Fruit fly (Drosophila melanogaster) whole organism, prepupa: Measurements from ENCODE around the gene dmrt93B.

Source experiments
- Blimp-1 ChIP-seq: fragments of 200-800 bp; sonication (Bioruptor generic); optimal IDR thresholded peaks from 3 replicates; lab custom pipeline; 2017; ENCODE audit warnings: missing biosample characterization, missing genetic modification characterization, mild to moderate bottlenecking, moderate library complexity, missing genetic modification reagents
- CG10631 ChIP-seq: fragments of 200-800 bp; sonication (Bioruptor generic); optimal IDR thresholded peaks from 2 replicates; lab custom pipeline; 2016; ENCODE audit warnings: missing biosample characterization, missing genetic modification characterization
- CG10669 ChIP-seq: fragments of 200-800 bp; sonication (Bioruptor generic); optimal IDR thresholded peaks from 3 replicates; lab custom pipeline; 2018; ENCODE audit warnings: missing biosample characterization, mild to moderate bottlenecking, missing genetic modification characterization, moderate library complexity
- CG11762 ChIP-seq: fragments of 200-800 bp; sonication (Bioruptor generic); optimal IDR thresholded peaks from 3 replicates; lab custom pipeline; 2016; ENCODE audit warnings: missing biosample characterization, missing genetic modification characterization; ENCODE audit not compliant: insufficient read depth
- CG15336 ChIP-seq: fragments of 200-800 bp; sonication (Bioruptor generic); IDR thresholded peaks from 2 replicates; pipeline ENCODE4 v1.3.6; 2022; ENCODE audit warnings: missing biosample characterization, missing genetic modification characterization
- CG16779 ChIP-seq: fragments of 200-800 bp; sonication (Bioruptor generic); optimal IDR thresholded peaks from 3 replicates; lab custom pipeline; 2017; ENCODE audit warnings: missing biosample characterization, mild to moderate bottlenecking, missing genetic modification characterization
- CG3032 ChIP-seq: fragments of 200-800 bp; optimal IDR thresholded peaks from 2 replicates; lab custom pipeline; 2019; ENCODE audit warnings: missing biosample characterization, mild to moderate bottlenecking, missing genetic modification characterization, moderate library complexity
- CG31627 ChIP-seq: fragments of 200-800 bp; sonication (Bioruptor generic); optimal IDR thresholded peaks from 3 replicates; lab custom pipeline; 2016; ENCODE audit warnings: missing biosample characterization, missing genetic modification characterization
- CG32006 ChIP-seq: fragments of 200-800 bp; sonication (Bioruptor generic); optimal IDR thresholded peaks from 3 replicates; lab custom pipeline; 2017; ENCODE audit warnings: missing biosample characterization, mild to moderate bottlenecking, missing genetic modification characterization
- CG34406 ChIP-seq: fragments of 200-800 bp; sonication (Bioruptor generic); optimal IDR thresholded peaks from 3 replicates; lab custom pipeline; 2016; ENCODE audit warnings: missing biosample characterization, missing genetic modification characterization
- CG3919 ChIP-seq: fragments of 200-800 bp; sonication (Bioruptor generic); optimal IDR thresholded peaks from 3 replicates; lab custom pipeline; 2016; ENCODE audit warnings: missing biosample characterization, missing genetic modification characterization
- CG6163 ChIP-seq: fragments of 200-800 bp; sonication (Bioruptor generic); IDR thresholded peaks from 3 replicates; pipeline ENCODE4 v1.3.6; 2022; ENCODE audit warnings: missing biosample characterization, missing genetic modification characterization
- CG6792 ChIP-seq: fragments of 200-800 bp; sonication (Bioruptor generic); optimal IDR thresholded peaks from 3 replicates; lab custom pipeline; 2016; ENCODE audit warnings: missing biosample characterization, missing genetic modification characterization
- CG7368 ChIP-seq: fragments of 200-800 bp; sonication (Bioruptor generic); optimal IDR thresholded peaks from 3 replicates; lab custom pipeline; 2016; ENCODE audit warnings: missing biosample characterization, missing genetic modification characterization
- CG8119 ChIP-seq: fragments of 200-800 bp; sonication (Bioruptor generic); IDR thresholded peaks from 3 replicates; pipeline ENCODE4 v1.3.6; 2022; ENCODE audit warnings: missing biosample characterization, missing genetic modification characterization
- CG8632 ChIP-seq: fragments of 200-800 bp; sonication (Bioruptor generic); optimal IDR thresholded peaks from 3 replicates; lab custom pipeline; 2016; ENCODE audit warnings: missing biosample characterization, missing genetic modification characterization
- Eip75B ChIP-seq: fragments of 200-800 bp; sonication (Bioruptor generic); optimal IDR thresholded peaks from 3 replicates; lab custom pipeline; 2016; ENCODE audit warnings: missing biosample characterization, missing genetic modification characterization
- Eip78C ChIP-seq: fragments of 200-800 bp; sonication (Bioruptor generic); peaks from one replicate; lab custom pipeline; 2016; ENCODE audit warnings: missing biosample characterization, missing genetic modification characterization
- Eip93F ChIP-seq: fragments of 200-800 bp; sonication (Bioruptor generic); optimal IDR thresholded peaks from 2 replicates; lab custom pipeline; 2016; ENCODE audit warnings: missing biosample characterization, mild to moderate bottlenecking, missing genetic modification characterization
- Ets21C ChIP-seq: fragments of 200-800 bp; sonication (Bioruptor generic); optimal IDR thresholded peaks from 3 replicates; lab custom pipeline; 2016; ENCODE audit warnings: missing biosample characterization, missing genetic modification characterization
- Hr38 ChIP-seq: sonication (Bioruptor generic); optimal IDR thresholded peaks from 2 replicates; lab custom pipeline; 2016; ENCODE audit warnings: missing biosample characterization, missing genetic modification characterization
- Hr4 ChIP-seq: fragments of 200-800 bp; sonication (Bioruptor generic); optimal IDR thresholded peaks from 3 replicates; lab custom pipeline; 2016; ENCODE audit warnings: missing biosample characterization, missing genetic modification characterization
- Lpt ChIP-seq: fragments of 200-800 bp; sonication (Bioruptor generic); optimal IDR thresholded peaks from 3 replicates; lab custom pipeline; 2016; ENCODE audit warnings: missing biosample characterization, missing genetic modification characterization
- Sox102F ChIP-seq: fragments of 200-800 bp; sonication (Bioruptor generic); optimal IDR thresholded peaks from 2 replicates; lab custom pipeline; 2016; ENCODE audit warnings: missing biosample characterization, mild to moderate bottlenecking, missing genetic modification characterization
- Sox14 ChIP-seq: fragments of 200-800 bp; sonication (Bioruptor generic); optimal IDR thresholded peaks from 3 replicates; lab custom pipeline; 2016; ENCODE audit warnings: missing biosample characterization, missing genetic modification characterization
- Sox15 ChIP-seq: fragments of 200-800 bp; sonication (Bioruptor generic); optimal IDR thresholded peaks from 3 replicates; lab custom pipeline; 2016; ENCODE audit warnings: missing biosample characterization, missing genetic modification characterization
- achi ChIP-seq: fragments of 200-800 bp; sonication (Bioruptor generic); optimal IDR thresholded peaks from 3 replicates; lab custom pipeline; 2016; ENCODE audit warnings: missing biosample characterization, missing genetic modification characterization
- acj6 ChIP-seq: fragments of 200-800 bp; sonication (Bioruptor generic); optimal IDR thresholded peaks from 3 replicates; lab custom pipeline; 2016; ENCODE audit warnings: missing biosample characterization, missing genetic modification characterization
- cyc ChIP-seq: fragments of 200-800 bp; sonication (Bioruptor generic); optimal IDR thresholded peaks from 3 replicates; lab custom pipeline; 2016; ENCODE audit warnings: missing biosample characterization, missing genetic modification characterization
- dac ChIP-seq: fragments of 200-800 bp; sonication (Bioruptor generic); optimal IDR thresholded peaks from 2 replicates; lab custom pipeline; 2017; ENCODE audit warnings: missing biosample characterization, mild to moderate bottlenecking, missing genetic modification characterization
- dsx ChIP-seq: fragments of 200-800 bp; optimal IDR thresholded peaks from 3 replicates; lab custom pipeline; 2019; ENCODE audit warnings: missing biosample characterization, mild to moderate bottlenecking, missing genetic modification characterization, moderate library complexity; ENCODE audit not compliant: poor library complexity, severe bottlenecking
- eg ChIP-seq: fragments of 200-800 bp; sonication (Bioruptor generic); IDR thresholded peaks from 3 replicates; pipeline ENCODE4 v1.3.6; 2022; ENCODE audit warnings: missing biosample characterization, missing genetic modification characterization
- esn ChIP-seq: fragments of 200-800 bp; sonication (Bioruptor generic); optimal IDR thresholded peaks from 2 replicates; lab custom pipeline; 2016; ENCODE audit warnings: missing biosample characterization, mild to moderate bottlenecking, missing genetic modification characterization, moderate library complexity
- fd59A ChIP-seq: fragments of 200-800 bp; sonication (Bioruptor generic); optimal IDR thresholded peaks from 2 replicates; lab custom pipeline; 2017; ENCODE audit warnings: missing biosample characterization, mild to moderate bottlenecking, missing genetic modification characterization, missing genetic modification reagents
- lz ChIP-seq: fragments of 200-800 bp; sonication (Bioruptor generic); optimal IDR thresholded peaks from 3 replicates; lab custom pipeline; 2016; ENCODE audit warnings: missing biosample characterization, missing genetic modification characterization
- net ChIP-seq: fragments of 200-800 bp; sonication (Bioruptor generic); optimal IDR thresholded peaks from 3 replicates; lab custom pipeline; 2016; ENCODE audit warnings: missing biosample characterization, missing genetic modification characterization
- pdm3 ChIP-seq: fragments of 200-800 bp; sonication (Bioruptor generic); optimal IDR thresholded peaks from 3 replicates; lab custom pipeline; 2016; ENCODE audit warnings: missing biosample characterization, missing genetic modification characterization
- salr ChIP-seq, 2 experiments: fragments of 200-800 bp; sonication (Bioruptor generic); optimal IDR thresholded peaks; 3 replicates each; lab custom pipeline; 2016 to 2018; ENCODE audit warnings: missing biosample characterization in 2 of 2, missing genetic modification characterization in 2 of 2, mild to moderate bottlenecking in 1 of 2
- spab ChIP-seq: fragments of 200-800 bp; sonication (Bioruptor generic); optimal IDR thresholded peaks from 2 replicates; lab custom pipeline; 2017; ENCODE audit warnings: missing biosample characterization, mild to moderate bottlenecking, missing genetic modification characterization, missing genetic modification reagents
- ss ChIP-seq, 2 experiments: fragments of 200-800 bp; sonication (Bioruptor generic); optimal IDR thresholded peaks; 2 replicates in 1 of 2; 3 replicates in 1 of 2; lab custom pipeline; 2017 to 2018; ENCODE audit warnings: mild to moderate bottlenecking in 2 of 2, missing biosample characterization in 2 of 2, missing genetic modification characterization in 2 of 2, moderate library complexity in 1 of 2
- svp ChIP-seq: fragments of 200-800 bp; sonication (Bioruptor generic); peaks from one replicate; lab custom pipeline; 2016; ENCODE audit warnings: missing biosample characterization, missing genetic modification characterization
- vri ChIP-seq: fragments of 200-800 bp; sonication (Bioruptor generic); optimal IDR thresholded peaks from 3 replicates; lab custom pipeline; 2016; ENCODE audit warnings: missing biosample characterization, mild to moderate bottlenecking, missing genetic modification characterization

Gene dmrt93B

DNA sequence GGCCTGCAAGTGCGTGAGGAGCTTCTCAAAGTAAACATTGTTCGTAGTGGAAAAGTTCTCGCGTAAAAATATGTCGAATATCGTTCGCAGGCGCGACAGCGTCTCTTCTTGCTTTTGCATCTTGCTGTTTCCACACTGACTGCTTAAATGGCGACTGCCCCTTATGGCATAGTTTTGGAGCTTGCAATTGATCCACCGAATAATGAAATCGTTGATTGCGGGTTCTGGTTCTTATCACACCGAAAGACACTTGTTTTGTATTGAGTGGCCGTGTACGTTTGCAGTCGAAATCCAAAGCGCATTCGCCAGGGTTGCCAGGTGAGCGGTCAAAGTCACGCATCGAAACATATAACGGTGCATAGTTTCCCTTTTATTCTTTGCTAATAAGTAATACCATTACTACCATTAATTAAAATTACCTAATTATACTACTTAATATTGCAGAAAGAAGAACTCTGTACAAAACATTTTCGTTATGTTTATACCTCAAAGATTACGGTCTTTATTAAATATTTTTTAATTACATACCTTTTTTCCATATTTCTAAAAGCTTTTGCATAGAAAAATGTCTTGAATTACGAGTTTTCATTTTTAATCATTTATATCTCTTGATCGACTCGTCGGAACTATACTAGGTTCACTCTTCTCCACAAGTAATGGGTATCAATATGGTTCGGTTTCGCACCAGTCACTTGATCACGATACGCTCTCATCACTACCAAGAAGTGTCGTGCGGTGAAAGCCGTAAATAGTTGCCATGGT is 27.8 kb downstream of the dmrt93B start, which contains the start of the genes CG7044 and Tbc1d22 (continued):
- TF ChIP-seq achi (GFP tag; lab: Kevin White, UChicago): no peak
- peak; percentile 34 for TF ChIP-seq CG6792 (GFP tag; lab: Kevin White, UChicago)
- no peak for TF ChIP-seq CG3919 (GFP tag; lab: Kevin White, UChicago)
- TF ChIP-seq Eip75B (GFP tag; lab: Kevin White, UChicago): no peak
- TF ChIP-seq Sox14 (GFP tag; lab: Kevin White, UChicago): peak; percentile 35
- peak; percentile 47 for TF ChIP-seq acj6 (GFP tag; lab: Kevin White, UChicago)
- no peak for TF ChIP-seq ss (GFP tag; optimal IDR thresholded peaks at IDR 0.05; lab: Kevin White, UChicago)
- no peak for TF ChIP-seq CG32006 (GFP tag; lab: Kevin White, UChicago)
- no peak for TF ChIP-seq CG8119
- peak; percentile 50 for TF ChIP-seq cyc (GFP tag; lab: Kevin White, UChicago)
- TF ChIP-seq Eip78C (GFP tag; lab: Kevin White, UChicago): peak; percentile 33
- no peak for TF ChIP-seq Hr4 (GFP tag; lab: Kevin White, UChicago)
- no peak for TF ChIP-seq CG15336
- no peak for TF ChIP-seq Lpt (GFP tag; lab: Kevin White, UChicago)
- no peak for TF ChIP-seq CG10631 (GFP tag; lab: Kevin White, UChicago)
- TF ChIP-seq svp (GFP tag; lab: Kevin White, UChicago): peak; percentile 89
- TF ChIP-seq net (GFP tag; lab: Kevin White, UChicago): no peak
- peak; percentile 62 for TF ChIP-seq Sox15 (GFP tag; lab: Kevin White, UChicago)
- no peak for TF ChIP-seq CG11762 (GFP tag; lab: Kevin White, UChicago)
- TF ChIP-seq spab (GFP tag; lab: Kevin White, UChicago): no peak
- no peak for TF ChIP-seq Sox102F (GFP tag; lab: Kevin White, UChicago)
- no peak for TF ChIP-seq Ets21C (GFP tag; lab: Kevin White, UChicago)

DNA sequence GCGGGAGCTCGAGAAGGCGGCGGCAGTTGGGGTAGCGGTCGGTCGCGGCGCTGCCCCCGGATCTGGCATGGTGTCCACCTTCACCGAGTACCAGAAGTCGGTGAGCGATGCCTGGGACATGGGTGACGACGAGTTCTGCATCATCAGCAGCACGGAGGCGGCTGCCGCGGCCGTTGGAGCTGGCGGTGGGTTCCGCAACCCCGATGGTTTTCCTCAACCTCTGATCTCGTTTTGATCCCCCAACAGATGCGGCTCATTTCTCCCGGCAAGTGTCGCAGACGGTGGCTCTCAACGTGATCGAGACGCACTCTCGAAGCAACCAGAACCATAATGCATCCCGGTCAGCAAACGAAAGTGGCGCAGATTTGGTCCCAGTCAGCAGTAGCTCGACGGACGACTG is 28.7 kb downstream of the dmrt93B start:
- TF ChIP-seq CG32006 (GFP tag; lab: Kevin White, UChicago): no peak
- TF ChIP-seq CG3032 (tag; lab: Kevin White, UChicago): no peak
- no peak for TF ChIP-seq fd59A
- no peak for TF ChIP-seq eg (GFP tag; lab: Robert Waterston, UW)
- no peak for TF ChIP-seq cyc (GFP tag; lab: Kevin White, UChicago)
- TF ChIP-seq CG16779: no peak
- no peak for TF ChIP-seq Sox102F (GFP tag; lab: Kevin White, UChicago)
- no peak for TF ChIP-seq Blimp-1 (GFP tag; lab: Kevin White, UChicago)
- TF ChIP-seq Eip93F (GFP tag; lab: Kevin White, UChicago): no peak
- TF ChIP-seq CG7368 (GFP tag; lab: Kevin White, UChicago): no peak
- no peak for TF ChIP-seq salr (GFP tag; optimal IDR thresholded peaks at IDR 0.05; lab: Kevin White, UChicago)
- no peak for TF ChIP-seq spab (GFP tag; lab: Kevin White, UChicago)

DNA sequence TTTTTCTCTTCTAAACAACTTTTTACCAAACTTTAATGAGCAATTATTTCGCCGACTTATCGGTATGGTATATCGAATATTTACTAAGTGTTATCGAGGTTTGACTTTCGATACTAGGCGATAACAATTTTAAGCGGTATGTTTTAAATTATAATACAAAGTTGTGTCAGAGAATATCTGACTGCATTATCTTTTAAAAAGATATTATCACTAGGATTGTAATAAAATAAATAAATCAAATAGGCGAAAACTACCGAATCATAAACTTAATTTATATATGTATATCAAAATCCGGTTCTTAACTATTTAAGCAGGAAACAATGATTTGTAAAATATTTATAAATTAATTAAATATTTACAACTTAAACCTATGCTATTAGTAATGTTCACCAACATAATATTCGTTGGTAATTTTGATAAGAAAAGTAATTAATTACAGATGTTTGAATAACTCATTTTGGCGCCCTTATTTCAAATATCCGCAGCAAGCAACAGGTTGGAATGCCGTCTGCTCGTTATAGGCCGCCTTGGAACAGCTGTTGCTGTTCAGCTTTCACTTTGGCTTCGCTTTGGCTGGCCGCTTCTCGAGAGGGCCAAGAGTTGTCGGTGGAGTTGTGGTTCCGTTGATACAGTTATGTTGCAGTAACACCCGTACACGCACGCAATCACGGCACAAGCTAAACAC is 34.2 kb downstream of the dmrt93B start, which contains the start of the genes Sec15 and rtet:
Gene Sec15 (minus strand): TSS at position 66 of the 685 bp plus-strand sequence.
Gene rtet (plus strand): TSS at position 540 of the 685 bp plus-strand sequence.
- TF ChIP-seq CG7368 (GFP tag; lab: Kevin White, UChicago) (peak; percentile 6), Blimp-1 (GFP tag; lab: Kevin White, UChicago) (peak; percentile 74), pdm3 (GFP tag; lab: Kevin White, UChicago) (no peak), ss (GFP tag; optimal IDR thresholded peaks at IDR 0.05; lab: Kevin White, UChicago) (no peak), Eip93F (GFP tag; lab: Kevin White, UChicago) (peak; percentile 35), Hr38 (GFP tag; lab: Kevin White, UChicago) (no peak), dac (GFP tag; lab: Kevin White, UChicago) (peak; percentile 24), spab (GFP tag; lab: Kevin White, UChicago) (no peak), CG34406 (no peak), esn (GFP tag; lab: Kevin White, UChicago) (peak; percentile 75), CG31627 (GFP tag; lab: Kevin White, UChicago) (peak; percentile 47), CG10631 (GFP tag; lab: Kevin White, UChicago) (peak; percentile 34), Eip78C (GFP tag; lab: Kevin White, UChicago) (peak; percentile 81), CG8119 (no peak), lz (GFP tag; lab: Kevin White, UChicago) (peak; percentile 41), net (GFP tag; lab: Kevin White, UChicago) (no peak), CG10669 (GFP tag; lab: Kevin White, UChicago) (no peak), vri (GFP tag; lab: Kevin White, UChicago) (no peak), svp (GFP tag; lab: Kevin White, UChicago) (peak; percentile 85), CG8632 (GFP tag; lab: Kevin White, UChicago) (no peak), Sox102F (GFP tag; lab: Kevin White, UChicago) (no peak), fd59A (peak; percentile 37), Lpt (GFP tag; lab: Kevin White, UChicago) (no peak), dsx (GFP tag; lab: Kevin White, UChicago) (peak; percentile 72), cyc (GFP tag; lab: Kevin White, UChicago) (peak; percentile 41), CG6163 (GFP tag; lab: Robert Waterston, UW) (0 out of 3 replicates have a peak, but pooled peaks have one; percentile 16), CG6792 (GFP tag; lab: Kevin White, UChicago) (no peak), CG32006 (GFP tag; lab: Kevin White, UChicago) (no peak)
